Fruit fly (Drosophila melanogaster): Measurements from ENCODE around the gene CG31495.

The CG31495 gene

DNA sequence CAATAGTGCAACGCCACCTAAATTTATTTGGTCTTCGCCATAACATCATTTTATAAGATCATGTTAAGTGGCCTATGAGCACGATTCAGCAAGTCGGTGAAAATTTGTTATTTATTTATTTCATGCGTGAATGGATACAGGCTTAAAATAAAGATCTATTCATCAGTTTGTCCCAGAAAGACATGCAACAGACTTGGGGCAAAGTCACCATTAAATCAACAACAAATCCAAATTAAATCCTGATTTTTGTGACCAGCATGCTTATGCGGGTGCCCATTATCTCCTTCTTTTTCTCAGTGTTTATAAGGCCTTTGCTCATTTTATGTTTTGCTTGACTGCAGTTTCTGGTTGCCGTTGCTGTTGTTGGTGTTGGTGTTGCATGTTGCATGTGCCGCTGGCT, 31.8 kb downstream of the CG31495 start (continued):
- peak; percentile 41; the same call in 2 of the 3 replicates for TF ChIP-seq eg (GFP tag; IDR thresholded peaks at IDR 0.05)
- TF ChIP-seq CG7368 (GFP tag; optimal IDR thresholded peaks at IDR 0.05) = peak; percentile 49
- TF ChIP-seq CG6808 (GFP tag; optimal IDR thresholded peaks at IDR 0.05) = peak; percentile 47
- peak; percentile 86 for TF ChIP-seq Hr4 (GFP tag; optimal IDR thresholded peaks at IDR 0.05)
- peak; percentile 42 for TF ChIP-seq Hr39 (GFP tag; optimal IDR thresholded peaks at IDR 0.05)
- no peak for TF ChIP-seq Ets21C (GFP tag; optimal IDR thresholded peaks at IDR 0.05)
- peak; percentile 94 for TF ChIP-seq Eip78C (GFP tag)
- TF ChIP-seq OdsH (GFP tag; optimal IDR thresholded peaks at IDR 0.05) = peak; percentile 63
- peak in 1 of 2 experiments; percentile 85 for TF ChIP-seq salr (GFP tag; optimal IDR thresholded peaks at IDR 0.05)
- peak; percentile 57 for TF ChIP-seq Eip75B (GFP tag; optimal IDR thresholded peaks at IDR 0.05)
- peak; percentile 68 for TF ChIP-seq svp (GFP tag)
- peak; percentile 73 for TF ChIP-seq CG6276 (GFP tag; optimal IDR thresholded peaks at IDR 0.05)
- TF ChIP-seq CG3919 (GFP tag; optimal IDR thresholded peaks at IDR 0.05) = peak; percentile 62
- TF ChIP-seq CG11294 (GFP tag; IDR thresholded peaks at IDR 0.05) = no peak
- TF ChIP-seq CG11762 (GFP tag; optimal IDR thresholded peaks at IDR 0.05; ENCODE audit: insufficient read depth) = peak; percentile 8
- no peak for TF ChIP-seq Blimp-1 (GFP tag; optimal IDR thresholded peaks at IDR 0.05)
- TF ChIP-seq CG32006 (GFP tag; optimal IDR thresholded peaks at IDR 0.05) = peak; percentile 90
- TF ChIP-seq topi (GFP tag; optimal IDR thresholded peaks at IDR 0.05) = peak; percentile 53
- peak; percentile 44; the same call in 1 of the 2 replicates for TF ChIP-seq Gug (GFP tag; IDR thresholded peaks at IDR 0.05)
- no peak for TF ChIP-seq CG1621 (tag; optimal IDR thresholded peaks at IDR 0.05)
- TF ChIP-seq CG9139 (GFP tag; optimal IDR thresholded peaks at IDR 0.05) = no peak
- peak; percentile 31 for TF ChIP-seq CG8319 (GFP tag; optimal IDR thresholded peaks at IDR 0.05)
- no peak for TF ChIP-seq CG16779 (tag; optimal IDR thresholded peaks at IDR 0.05)
- TF ChIP-seq CG8632 (GFP tag; optimal IDR thresholded peaks at IDR 0.05) = peak; percentile 34
- no peak for TF ChIP-seq CG8119 (GFP tag; IDR thresholded peaks at IDR 0.05)
- peak; percentile 41 for TF ChIP-seq Sox102F (GFP tag; optimal IDR thresholded peaks at IDR 0.05)
- TF ChIP-seq Sox15 (GFP tag; optimal IDR thresholded peaks at IDR 0.05) = peak; percentile 37
- TF ChIP-seq CG6163 (GFP tag; IDR thresholded peaks at IDR 0.05) = no peak
- TF ChIP-seq Hr38 (GFP tag; optimal IDR thresholded peaks at IDR 0.05) = no peak
- peak; percentile 50 for TF ChIP-seq CG34406 (GFP tag; optimal IDR thresholded peaks at IDR 0.05)
- peak; percentile 66 for TF ChIP-seq Sox14 (GFP tag; optimal IDR thresholded peaks at IDR 0.05)
- TF ChIP-seq CG3032 (tag; optimal IDR thresholded peaks at IDR 0.05) = peak; percentile 43
- no peak for TF ChIP-seq CG6854 (GFP tag; optimal IDR thresholded peaks at IDR 0.05)
- peak; percentile 47 for TF ChIP-seq CG6792 (GFP tag; optimal IDR thresholded peaks at IDR 0.05)
- peak; percentile 46 for TF ChIP-seq lz (GFP tag; optimal IDR thresholded peaks at IDR 0.05)
- TF ChIP-seq fd59A (GFP tag; optimal IDR thresholded peaks at IDR 0.05) = peak; percentile 53
- TF ChIP-seq CG4318 (GFP tag; optimal IDR thresholded peaks at IDR 0.05) = peak; percentile 83
- peak; percentile 49; the same call in 1 of the 2 replicates for TF ChIP-seq CG15336 (GFP tag; IDR thresholded peaks at IDR 0.05)

DNA sequence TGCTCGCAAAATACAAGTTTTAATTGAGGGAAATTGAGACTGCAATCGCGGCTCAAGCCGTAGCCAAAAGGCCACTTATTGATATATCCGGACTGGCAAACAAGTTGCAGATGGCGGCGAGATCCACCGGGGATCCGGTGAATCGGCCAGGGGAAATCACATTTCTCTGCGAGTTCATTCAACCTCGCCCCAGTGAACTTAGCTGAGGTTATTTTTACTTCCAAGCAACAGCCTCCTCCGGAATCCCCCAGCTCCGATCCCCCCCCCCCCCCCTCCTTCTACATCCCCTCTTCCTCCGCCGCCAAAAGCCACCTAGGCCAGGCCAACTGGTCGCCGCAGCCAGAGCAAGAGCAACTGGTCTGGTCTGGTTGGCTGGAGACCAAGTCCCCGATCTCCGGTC, 32.4 kb downstream of the CG31495 start:
- TF ChIP-seq eg (GFP tag; IDR thresholded peaks at IDR 0.05) (peak; percentile 49; the same call in 1 of the 3 replicates), Hr38 (GFP tag; optimal IDR thresholded peaks at IDR 0.05) (no peak), Met (GFP tag; optimal IDR thresholded peaks at IDR 0.05) (no peak), svp (GFP tag) (peak; percentile 16), CG1621 (tag; optimal IDR thresholded peaks at IDR 0.05) (peak; percentile 9), CG8119 (GFP tag; IDR thresholded peaks at IDR 0.05) (no peak), Lpt (GFP tag; optimal IDR thresholded peaks at IDR 0.05) (peak; percentile 19)

DNA sequence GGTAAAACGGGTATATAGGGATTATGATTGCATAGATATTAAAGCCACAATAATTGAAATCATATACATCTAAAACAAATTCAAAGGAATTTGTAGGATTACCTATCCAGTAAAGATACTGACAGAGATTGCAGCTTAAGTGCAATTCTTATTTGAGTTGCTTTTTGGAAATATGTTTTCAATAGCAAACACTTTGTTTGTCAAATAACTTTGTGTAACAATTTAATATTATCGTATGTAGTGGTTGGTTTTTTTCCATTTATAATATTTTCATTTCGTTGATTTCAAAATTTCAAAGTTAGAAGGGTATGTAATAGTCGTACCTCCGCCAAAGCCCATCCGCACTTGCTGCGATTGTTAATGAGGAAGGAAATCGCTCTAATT, 33.0 kb downstream of the CG31495 start:
- TF ChIP-seq Blimp-1 (GFP tag; optimal IDR thresholded peaks at IDR 0.05) (no peak), CG11294 (GFP tag; IDR thresholded peaks at IDR 0.05) (peak; percentile 25; the same call in 1 of the 2 replicates), pdm3 (GFP tag; optimal IDR thresholded peaks at IDR 0.05) (peak; percentile 75), CG6276 (GFP tag; optimal IDR thresholded peaks at IDR 0.05) (peak; percentile 74), CG31627 (GFP tag; optimal IDR thresholded peaks at IDR 0.05) (peak; percentile 20), Ets96B (tag; optimal IDR thresholded peaks at IDR 0.05) (peak; percentile 22), fkh (GFP tag; optimal IDR thresholded peaks at IDR 0.05) (no peak), acj6 (GFP tag; optimal IDR thresholded peaks at IDR 0.05) (peak; percentile 61), CG3032 (tag; optimal IDR thresholded peaks at IDR 0.05) (peak; percentile 28), CG9139 (GFP tag; optimal IDR thresholded peaks at IDR 0.05) (no peak), CG8632 (GFP tag; optimal IDR thresholded peaks at IDR 0.05) (peak; percentile 16), Eip78C (GFP tag) (peak; percentile 94), CG7368 (GFP tag; optimal IDR thresholded peaks at IDR 0.05) (peak; percentile 2), Sox102F (GFP tag; optimal IDR thresholded peaks at IDR 0.05) (peak; percentile 44), eg (GFP tag; IDR thresholded peaks at IDR 0.05) (peak; percentile 59), topi (GFP tag; optimal IDR thresholded peaks at IDR 0.05) (peak; percentile 61), dsx (GFP tag; optimal IDR thresholded peaks at IDR 0.05; ENCODE audit: poor library complexity, severe bottlenecking) (no peak), CG11762 (GFP tag; optimal IDR thresholded peaks at IDR 0.05; ENCODE audit: insufficient read depth) (peak; percentile 46), CG34406 (GFP tag; optimal IDR thresholded peaks at IDR 0.05) (peak; percentile 46), OdsH (GFP tag; optimal IDR thresholded peaks at IDR 0.05) (peak; percentile 71), CG16779 (tag; optimal IDR thresholded peaks at IDR 0.05) (peak; percentile 29), CG3919 (GFP tag; optimal IDR thresholded peaks at IDR 0.05) (peak; percentile 64), cyc (GFP tag; optimal IDR thresholded peaks at IDR 0.05) (peak; percentile 25), fd59A (GFP tag; optimal IDR thresholded peaks at IDR 0.05) (peak; percentile 33)
